Fruit fly (Drosophila melanogaster): ENCODE data around the gene Spn88Eb.

Gene Spn88Eb

DNA sequence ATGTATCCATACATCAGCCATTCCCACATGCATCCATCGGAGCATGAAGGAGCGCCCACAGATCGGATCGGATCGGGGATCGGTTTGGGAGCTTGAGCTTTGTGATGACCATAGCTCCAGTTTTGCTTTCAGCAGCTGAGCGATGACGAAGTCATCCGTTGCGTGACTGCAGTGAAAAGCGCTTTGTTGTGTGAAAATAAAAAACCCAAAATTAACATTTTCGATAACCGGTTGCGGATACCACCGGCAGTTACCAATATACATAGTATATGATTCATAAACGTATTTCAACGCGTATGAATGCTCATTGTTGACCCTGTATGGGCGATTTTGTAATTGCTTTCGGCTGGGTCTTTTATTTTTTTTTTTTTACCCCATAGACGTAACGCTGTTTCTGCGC lies 3.3 kb downstream of the Spn88Eb start:
- TF ChIP-seq CG34367 (tag; optimal IDR thresholded peaks at IDR 0.05) (no peak), CG14655 (GFP tag; optimal IDR thresholded peaks at IDR 0.05) (no peak), CG4496 (GFP tag; IDR thresholded peaks at IDR 0.05) (peak; percentile 28; the same call in 1 of the 3 replicates)

DNA sequence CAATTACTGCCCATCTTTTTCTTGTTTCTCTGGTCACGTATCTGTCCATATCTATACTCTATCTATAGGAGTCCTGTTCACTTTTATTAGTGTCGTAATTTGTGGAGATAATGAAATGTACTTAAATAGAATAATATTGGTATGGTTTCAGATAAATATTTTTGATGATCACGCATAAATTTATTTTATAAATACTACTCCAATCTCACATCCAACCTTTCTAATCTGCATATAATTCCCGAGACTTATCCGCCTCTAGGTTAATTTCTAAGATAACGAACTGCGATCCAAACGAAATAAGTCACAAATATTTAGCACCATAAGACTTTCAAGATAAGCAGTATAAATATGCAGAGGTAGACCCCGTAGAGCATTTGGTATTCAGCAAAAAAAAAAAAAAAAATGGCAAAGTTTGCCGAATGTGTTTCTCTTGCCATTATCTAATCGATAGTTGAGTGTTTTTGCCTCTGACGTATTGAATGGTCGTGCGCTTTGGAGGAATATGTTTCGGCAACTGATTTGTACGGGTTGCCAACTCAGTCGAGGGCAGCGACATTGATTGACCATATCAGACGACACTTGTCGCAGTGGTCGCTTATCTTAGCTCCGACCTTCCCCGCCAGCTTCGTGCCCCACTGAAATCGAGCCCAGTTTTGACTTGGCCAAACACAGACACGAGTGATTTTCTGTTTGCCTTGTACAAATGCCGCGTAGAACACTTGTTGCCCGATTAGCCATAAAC lies 10.3 kb downstream of the Spn88Eb start:
- TF ChIP-seq EcR (GFP tag; optimal IDR thresholded peaks at IDR 0.05), result peak; percentile 52
- no peak for TF ChIP-seq D1 (tag; optimal IDR thresholded peaks at IDR 0.05)

DNA sequence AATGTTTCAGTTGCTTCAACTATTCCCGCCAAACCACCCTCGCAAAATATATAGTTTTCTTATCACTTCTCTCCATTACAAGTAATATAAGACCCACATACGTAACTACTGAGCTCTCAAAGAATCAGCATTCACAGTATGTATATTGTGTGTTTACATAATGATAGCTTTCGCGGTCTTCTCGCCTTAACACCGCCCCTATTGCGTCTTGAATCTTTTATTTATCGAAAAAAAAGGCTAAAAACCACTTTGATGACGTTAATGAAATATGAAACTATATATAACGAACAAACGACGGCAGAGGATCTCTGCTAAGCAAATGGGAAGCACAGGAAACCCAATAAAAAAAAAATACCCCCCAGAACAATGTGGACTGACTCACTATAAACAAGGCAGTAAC lies 11.2 kb downstream of the Spn88Eb start:
- no peak for TF ChIP-seq CG8159 (tag; optimal IDR thresholded peaks at IDR 0.05)
- TF ChIP-seq gl (tag; optimal IDR thresholded peaks at IDR 0.05), result peak; percentile 6
- TF ChIP-seq CG10348 (GFP tag; IDR thresholded peaks at IDR 0.05), result no peak

DNA sequence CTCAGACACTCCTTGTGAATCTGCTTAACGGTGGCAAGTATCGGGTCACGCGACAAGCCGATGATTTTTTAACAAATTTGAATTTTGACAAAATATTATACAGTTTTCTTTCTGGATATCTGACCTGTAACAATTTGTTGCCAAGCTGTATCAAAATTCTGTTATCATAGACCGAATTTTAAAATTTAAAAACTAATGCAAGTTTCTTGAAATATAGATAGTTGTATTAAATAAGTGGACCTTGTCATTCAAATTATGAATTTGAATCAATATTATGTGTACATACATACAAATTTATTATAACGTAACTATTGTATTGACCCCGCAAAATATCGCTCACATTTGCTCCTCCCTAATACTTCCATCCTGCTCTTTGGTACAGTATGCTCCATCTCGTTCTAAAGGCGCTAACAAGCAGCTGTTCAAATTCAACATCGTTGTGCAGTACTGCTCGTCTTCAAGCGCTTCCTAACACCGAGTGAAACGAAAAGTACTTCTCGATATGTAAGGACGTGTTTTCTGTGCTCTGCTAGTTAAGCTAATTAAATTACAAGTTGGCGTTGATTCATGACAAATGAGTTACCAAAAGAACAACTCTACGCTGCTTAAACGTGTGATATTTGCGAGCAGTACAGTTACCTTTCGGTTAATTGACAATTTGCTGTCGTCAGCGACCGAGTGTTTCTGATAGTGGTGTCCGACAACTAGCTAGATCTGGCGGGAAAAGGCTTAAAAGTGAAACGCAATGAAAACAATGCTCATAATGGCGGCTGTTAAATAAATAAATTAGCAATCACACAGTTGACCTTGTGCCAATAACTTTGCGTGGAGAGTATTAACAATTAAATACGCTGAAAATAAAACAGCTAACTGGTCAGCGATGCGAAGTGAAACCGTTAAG lies 12.2 kb downstream of the Spn88Eb start, which contains the start of the genes Kpc1 and CG42542:
TSS of gene Kpc1 (minus strand) at position 77 of the 901 bp plus-strand sequence.
TSS of gene CG42542 (plus strand) at position 465 of the 901 bp plus-strand sequence.
- TF ChIP-seq CG9948 (tag; optimal IDR thresholded peaks at IDR 0.05) (no peak), CG10348 (GFP tag; IDR thresholded peaks at IDR 0.05) (no peak), rn (GFP tag; IDR thresholded peaks at IDR 0.05) (no peak), CG4496 (GFP tag; IDR thresholded peaks at IDR 0.05) (peak; percentile 69), CG34367 (tag; optimal IDR thresholded peaks at IDR 0.05) (peak; percentile 30), CG12605 (GFP tag; IDR thresholded peaks at IDR 0.05) (0 out of 2 replicates have a peak, but pooled peaks have one; percentile 23), EcR (GFP tag; optimal IDR thresholded peaks at IDR 0.05) (no peak), CG15710 (tag; optimal IDR thresholded peaks at IDR 0.05) (peak; percentile 43), gl (tag; optimal IDR thresholded peaks at IDR 0.05) (no peak), Pif1A (GFP tag; optimal IDR thresholded peaks at IDR 0.05) (peak; percentile 10), Snoo (tag; optimal IDR thresholded peaks at IDR 0.05) (no peak), D1 (tag; optimal IDR thresholded peaks at IDR 0.05) (no peak), CG13204 (GFP tag; optimal IDR thresholded peaks at IDR 0.05) (no peak), Pif1B (GFP tag; optimal IDR thresholded peaks at IDR 0.05) (no peak), CG8301 (tag; optimal IDR thresholded peaks at IDR 0.05) (peak; percentile 29), Ets98B (GFP tag; IDR thresholded peaks at IDR 0.05) (no peak; the same call in none of the 2 replicates), CG14655 (GFP tag; optimal IDR thresholded peaks at IDR 0.05) (no peak), CG8159 (tag; optimal IDR thresholded peaks at IDR 0.05) (peak; percentile 58), fd96Ca (GFP tag; IDR thresholded peaks at IDR 0.05) (0 out of 3 replicates have a peak, but pooled peaks have one; percentile 40), CG32121 (GFP tag; IDR thresholded peaks at IDR 0.05) (peak; percentile 44; the same call in 1 of the 2 replicates), CG17806 (tag; optimal IDR thresholded peaks at IDR 0.05) (peak; percentile 50)

DNA sequence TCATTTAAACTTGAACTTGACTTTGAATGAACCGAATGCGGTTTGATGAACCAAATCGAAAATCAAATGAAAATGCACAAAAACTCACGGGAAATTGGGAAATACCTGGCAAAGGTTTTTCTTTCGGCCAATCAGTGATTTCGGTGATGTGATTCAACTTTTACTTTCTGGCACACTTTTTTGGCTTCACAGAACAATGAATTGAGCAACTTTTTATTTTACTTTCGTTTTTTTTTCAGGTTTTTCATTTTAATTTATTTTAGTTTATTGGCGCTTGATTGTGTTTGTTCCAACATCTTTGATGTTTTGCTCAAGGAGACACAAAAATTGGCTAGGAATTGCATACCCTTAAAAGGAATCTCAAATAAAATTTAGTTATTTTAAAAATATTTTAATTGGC lies 27.1 kb downstream of the Spn88Eb start, which contains the start of gene Mf:
TSS of gene Mf (minus strand) at position 44 of the 400 bp plus-strand sequence.
- no peak for TF ChIP-seq CG13204 (GFP tag; optimal IDR thresholded peaks at IDR 0.05)

DNA sequence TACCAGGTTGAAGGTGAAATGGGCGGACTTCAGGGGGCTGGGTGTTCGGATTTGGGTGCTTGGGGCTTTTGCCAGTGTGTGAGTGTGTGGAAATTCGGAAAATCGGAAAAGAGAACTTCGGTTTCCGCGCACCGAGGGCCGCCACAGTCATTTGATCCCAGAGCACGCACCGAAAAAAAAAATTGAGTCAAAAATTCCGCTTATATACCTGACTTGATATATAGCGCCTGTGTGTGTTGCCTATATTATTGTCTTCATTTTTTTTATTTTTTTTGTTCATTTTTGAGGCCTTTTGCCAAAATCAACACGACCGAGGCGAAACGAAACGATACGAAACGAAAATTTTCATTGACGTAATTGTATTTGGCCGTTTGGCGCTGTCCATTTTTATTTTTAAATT lies 31.3 kb downstream of the Spn88Eb start:
- no peak for TF ChIP-seq rn (GFP tag; IDR thresholded peaks at IDR 0.05)
- 0 out of 2 replicates have a peak, but pooled peaks have one; percentile 28 for TF ChIP-seq CG32121 (GFP tag; IDR thresholded peaks at IDR 0.05)
- no peak for TF ChIP-seq CG4496 (GFP tag; IDR thresholded peaks at IDR 0.05)

Measured in whole organism, pupa.